Fruit fly (Drosophila melanogaster) whole organism, prepupa: ENCODE results near the gene CG15812.

Experiments
- CG10631 ChIP-seq: fragments of 200-800 bp; sonication (Bioruptor generic); optimal IDR thresholded peaks from 2 replicates; lab custom pipeline; 2016; ENCODE audit warnings: missing biosample characterization, missing genetic modification characterization
- CG10669 ChIP-seq: fragments of 200-800 bp; sonication (Bioruptor generic); optimal IDR thresholded peaks from 3 replicates; lab custom pipeline; 2018; ENCODE audit warnings: missing biosample characterization, mild to moderate bottlenecking, missing genetic modification characterization, moderate library complexity
- CG11294 ChIP-seq: fragments of 200-800 bp; sonication (Bioruptor generic); IDR thresholded peaks from 2 replicates; pipeline ENCODE4 v1.3.6; 2022; ENCODE audit warnings: missing biosample characterization, missing genetic modification characterization
- CG11902 ChIP-seq: fragments of 200-800 bp; sonication (Bioruptor generic); optimal IDR thresholded peaks from 3 replicates; lab custom pipeline; 2016; ENCODE audit warnings: missing biosample characterization, missing genetic modification characterization
- CG15336 ChIP-seq: fragments of 200-800 bp; sonication (Bioruptor generic); IDR thresholded peaks from 2 replicates; pipeline ENCODE4 v1.3.6; 2022; ENCODE audit warnings: missing biosample characterization, missing genetic modification characterization
- CG1621 ChIP-seq: fragments of 200-800 bp; sonication (Bioruptor generic); optimal IDR thresholded peaks from 3 replicates; lab custom pipeline; 2018; ENCODE audit warnings: missing biosample characterization, mild to moderate bottlenecking, missing genetic modification characterization
- CG3032 ChIP-seq: fragments of 200-800 bp; optimal IDR thresholded peaks from 2 replicates; lab custom pipeline; 2019; ENCODE audit warnings: missing biosample characterization, mild to moderate bottlenecking, missing genetic modification characterization, moderate library complexity
- CG32006 ChIP-seq: fragments of 200-800 bp; sonication (Bioruptor generic); optimal IDR thresholded peaks from 3 replicates; lab custom pipeline; 2017; ENCODE audit warnings: missing biosample characterization, mild to moderate bottlenecking, missing genetic modification characterization
- CG34406 ChIP-seq: fragments of 200-800 bp; sonication (Bioruptor generic); optimal IDR thresholded peaks from 3 replicates; lab custom pipeline; 2016; ENCODE audit warnings: missing biosample characterization, missing genetic modification characterization
- CG3919 ChIP-seq: fragments of 200-800 bp; sonication (Bioruptor generic); optimal IDR thresholded peaks from 3 replicates; lab custom pipeline; 2016; ENCODE audit warnings: missing biosample characterization, missing genetic modification characterization
- CG4318 ChIP-seq: fragments of 200-800 bp; sonication (Bioruptor generic); optimal IDR thresholded peaks from 3 replicates; lab custom pipeline; 2017; ENCODE audit warnings: missing biosample characterization, mild to moderate bottlenecking, missing genetic modification characterization
- CG6276 ChIP-seq: fragments of 200-800 bp; sonication (Bioruptor generic); optimal IDR thresholded peaks from 2 replicates; lab custom pipeline; 2017; ENCODE audit warnings: missing biosample characterization, mild to moderate bottlenecking, missing genetic modification characterization
- CG6792 ChIP-seq: fragments of 200-800 bp; sonication (Bioruptor generic); optimal IDR thresholded peaks from 3 replicates; lab custom pipeline; 2016; ENCODE audit warnings: missing biosample characterization, missing genetic modification characterization
- CG6808 ChIP-seq: fragments of 200-800 bp; sonication (Bioruptor generic); optimal IDR thresholded peaks from 3 replicates; lab custom pipeline; 2017; ENCODE audit warnings: missing biosample characterization, missing genetic modification characterization, mild to moderate bottlenecking, moderate library complexity, missing genetic modification reagents
- CG6854 ChIP-seq: fragments of 200-800 bp; sonication (Bioruptor generic); optimal IDR thresholded peaks from 2 replicates; lab custom pipeline; 2017; ENCODE audit warnings: missing biosample characterization, mild to moderate bottlenecking, missing genetic modification characterization
- CG8119 ChIP-seq: fragments of 200-800 bp; sonication (Bioruptor generic); IDR thresholded peaks from 3 replicates; pipeline ENCODE4 v1.3.6; 2022; ENCODE audit warnings: missing biosample characterization, missing genetic modification characterization
- CG8319 ChIP-seq: fragments of 200-800 bp; sonication (Bioruptor generic); optimal IDR thresholded peaks from 3 replicates; lab custom pipeline; 2016; ENCODE audit warnings: missing biosample characterization, missing genetic modification characterization
- CG8632 ChIP-seq: fragments of 200-800 bp; sonication (Bioruptor generic); optimal IDR thresholded peaks from 3 replicates; lab custom pipeline; 2016; ENCODE audit warnings: missing biosample characterization, missing genetic modification characterization
- Eip75B ChIP-seq: fragments of 200-800 bp; sonication (Bioruptor generic); optimal IDR thresholded peaks from 3 replicates; lab custom pipeline; 2016; ENCODE audit warnings: missing biosample characterization, missing genetic modification characterization
- Eip93F ChIP-seq: fragments of 200-800 bp; sonication (Bioruptor generic); optimal IDR thresholded peaks from 2 replicates; lab custom pipeline; 2016; ENCODE audit warnings: missing biosample characterization, mild to moderate bottlenecking, missing genetic modification characterization
- Ets21C ChIP-seq: fragments of 200-800 bp; sonication (Bioruptor generic); optimal IDR thresholded peaks from 3 replicates; lab custom pipeline; 2016; ENCODE audit warnings: missing biosample characterization, missing genetic modification characterization
- Hr39 ChIP-seq: fragments of 200-800 bp; sonication (Bioruptor generic); optimal IDR thresholded peaks from 2 replicates; lab custom pipeline; 2016; ENCODE audit warnings: missing biosample characterization, missing genetic modification characterization
- Hr4 ChIP-seq: fragments of 200-800 bp; sonication (Bioruptor generic); optimal IDR thresholded peaks from 3 replicates; lab custom pipeline; 2016; ENCODE audit warnings: missing biosample characterization, missing genetic modification characterization
- Lpt ChIP-seq: fragments of 200-800 bp; sonication (Bioruptor generic); optimal IDR thresholded peaks from 3 replicates; lab custom pipeline; 2016; ENCODE audit warnings: missing biosample characterization, missing genetic modification characterization
- Met ChIP-seq: fragments of 200-800 bp; sonication (Bioruptor generic); optimal IDR thresholded peaks from 3 replicates; lab custom pipeline; 2016; ENCODE audit warnings: missing biosample characterization, missing genetic modification characterization
- Sox14 ChIP-seq: fragments of 200-800 bp; sonication (Bioruptor generic); optimal IDR thresholded peaks from 3 replicates; lab custom pipeline; 2016; ENCODE audit warnings: missing biosample characterization, missing genetic modification characterization
- Sox15 ChIP-seq: fragments of 200-800 bp; sonication (Bioruptor generic); optimal IDR thresholded peaks from 3 replicates; lab custom pipeline; 2016; ENCODE audit warnings: missing biosample characterization, missing genetic modification characterization
- achi ChIP-seq: fragments of 200-800 bp; sonication (Bioruptor generic); optimal IDR thresholded peaks from 3 replicates; lab custom pipeline; 2016; ENCODE audit warnings: missing biosample characterization, missing genetic modification characterization
- acj6 ChIP-seq: fragments of 200-800 bp; sonication (Bioruptor generic); optimal IDR thresholded peaks from 3 replicates; lab custom pipeline; 2016; ENCODE audit warnings: missing biosample characterization, missing genetic modification characterization
- cyc ChIP-seq: fragments of 200-800 bp; sonication (Bioruptor generic); optimal IDR thresholded peaks from 3 replicates; lab custom pipeline; 2016; ENCODE audit warnings: missing biosample characterization, missing genetic modification characterization
- dac ChIP-seq: fragments of 200-800 bp; sonication (Bioruptor generic); optimal IDR thresholded peaks from 2 replicates; lab custom pipeline; 2017; ENCODE audit warnings: missing biosample characterization, mild to moderate bottlenecking, missing genetic modification characterization
- dsx ChIP-seq: fragments of 200-800 bp; optimal IDR thresholded peaks from 3 replicates; lab custom pipeline; 2019; ENCODE audit warnings: missing biosample characterization, mild to moderate bottlenecking, missing genetic modification characterization, moderate library complexity; ENCODE audit not compliant: poor library complexity, severe bottlenecking
- eg ChIP-seq: fragments of 200-800 bp; sonication (Bioruptor generic); IDR thresholded peaks from 3 replicates; pipeline ENCODE4 v1.3.6; 2022; ENCODE audit warnings: missing biosample characterization, missing genetic modification characterization
- esn ChIP-seq: fragments of 200-800 bp; sonication (Bioruptor generic); optimal IDR thresholded peaks from 2 replicates; lab custom pipeline; 2016; ENCODE audit warnings: missing biosample characterization, mild to moderate bottlenecking, missing genetic modification characterization, moderate library complexity
- fd59A ChIP-seq: fragments of 200-800 bp; sonication (Bioruptor generic); optimal IDR thresholded peaks from 2 replicates; lab custom pipeline; 2017; ENCODE audit warnings: missing biosample characterization, mild to moderate bottlenecking, missing genetic modification characterization, missing genetic modification reagents
- fd85E ChIP-seq: fragments of 200-800 bp; sonication (Bioruptor generic); optimal IDR thresholded peaks from 3 replicates; lab custom pipeline; 2016; ENCODE audit warnings: missing biosample characterization, missing genetic modification characterization
- fkh ChIP-seq: fragments of 200-800 bp; sonication (Bioruptor generic); optimal IDR thresholded peaks from 3 replicates; lab custom pipeline; 2017; ENCODE audit warnings: missing biosample characterization, mild to moderate bottlenecking, missing genetic modification characterization, moderate library complexity
- lz ChIP-seq: fragments of 200-800 bp; sonication (Bioruptor generic); optimal IDR thresholded peaks from 3 replicates; lab custom pipeline; 2016; ENCODE audit warnings: missing biosample characterization, missing genetic modification characterization
- net ChIP-seq: fragments of 200-800 bp; sonication (Bioruptor generic); optimal IDR thresholded peaks from 3 replicates; lab custom pipeline; 2016; ENCODE audit warnings: missing biosample characterization, missing genetic modification characterization
- pdm3 ChIP-seq: fragments of 200-800 bp; sonication (Bioruptor generic); optimal IDR thresholded peaks from 3 replicates; lab custom pipeline; 2016; ENCODE audit warnings: missing biosample characterization, missing genetic modification characterization
- salr ChIP-seq, 2 experiments: fragments of 200-800 bp; sonication (Bioruptor generic); optimal IDR thresholded peaks; 3 replicates each; lab custom pipeline; 2016 to 2018; ENCODE audit warnings: missing biosample characterization in 2 of 2, missing genetic modification characterization in 2 of 2, mild to moderate bottlenecking in 1 of 2
- spab ChIP-seq: fragments of 200-800 bp; sonication (Bioruptor generic); optimal IDR thresholded peaks from 2 replicates; lab custom pipeline; 2017; ENCODE audit warnings: missing biosample characterization, mild to moderate bottlenecking, missing genetic modification characterization, missing genetic modification reagents
- ss ChIP-seq, 2 experiments: fragments of 200-800 bp; sonication (Bioruptor generic); optimal IDR thresholded peaks; 2 replicates in 1 of 2; 3 replicates in 1 of 2; lab custom pipeline; 2017 to 2018; ENCODE audit warnings: mild to moderate bottlenecking in 2 of 2, missing biosample characterization in 2 of 2, missing genetic modification characterization in 2 of 2, moderate library complexity in 1 of 2
- svp ChIP-seq: fragments of 200-800 bp; sonication (Bioruptor generic); peaks from one replicate; lab custom pipeline; 2016; ENCODE audit warnings: missing biosample characterization, missing genetic modification characterization
- topi ChIP-seq: fragments of 200-800 bp; sonication (Bioruptor generic); optimal IDR thresholded peaks from 3 replicates; lab custom pipeline; 2016; ENCODE audit warnings: missing biosample characterization, missing genetic modification characterization
- vri ChIP-seq: fragments of 200-800 bp; sonication (Bioruptor generic); optimal IDR thresholded peaks from 3 replicates; lab custom pipeline; 2016; ENCODE audit warnings: missing biosample characterization, mild to moderate bottlenecking, missing genetic modification characterization

Gene CG15812

dm6 chr3L:3125649-3126130 lies 34.1 kb upstream of the CG15812 start (continued):
- TF ChIP-seq CG6808 (GFP tag; lab: Kevin White, UChicago) (no peak), CG32006 (GFP tag; lab: Kevin White, UChicago) (peak; percentile 47), dsx (peak; percentile 60), pdm3 (GFP tag; lab: Kevin White, UChicago) (peak; percentile 11), vri (GFP tag; lab: Kevin White, UChicago) (peak; percentile 28), fkh (GFP tag; lab: Kevin White, UChicago) (peak; percentile 34)

DNA sequence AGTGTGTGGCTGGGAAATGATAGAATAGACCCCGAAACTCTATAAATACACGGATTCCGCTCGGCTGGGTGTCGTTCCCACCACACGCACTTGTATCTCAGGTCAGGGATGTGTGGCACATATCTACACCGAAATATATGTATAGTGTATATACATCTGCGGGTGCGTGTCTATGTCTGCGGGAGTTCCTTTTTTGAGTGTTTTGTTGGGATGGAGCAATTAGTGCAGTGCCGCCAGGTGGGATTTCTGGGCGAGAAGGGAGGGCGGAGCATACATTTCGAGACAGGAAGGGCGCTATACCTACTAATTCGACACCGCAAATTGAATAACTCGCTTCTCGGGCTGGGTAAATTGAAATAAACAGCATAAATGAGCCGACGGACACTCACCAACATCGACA lies 33.3 kb upstream of the CG15812 start:
- TF ChIP-seq ss (GFP tag; optimal IDR thresholded peaks at IDR 0.05; lab: Kevin White, UChicago) (peak in 1 of 2 experiments; percentile 10), CG3032 (tag; lab: Kevin White, UChicago) (no peak), svp (GFP tag; lab: Kevin White, UChicago) (peak; percentile 44)
- TF ChIP-seq, all 60 proteins: peak for 2

DNA sequence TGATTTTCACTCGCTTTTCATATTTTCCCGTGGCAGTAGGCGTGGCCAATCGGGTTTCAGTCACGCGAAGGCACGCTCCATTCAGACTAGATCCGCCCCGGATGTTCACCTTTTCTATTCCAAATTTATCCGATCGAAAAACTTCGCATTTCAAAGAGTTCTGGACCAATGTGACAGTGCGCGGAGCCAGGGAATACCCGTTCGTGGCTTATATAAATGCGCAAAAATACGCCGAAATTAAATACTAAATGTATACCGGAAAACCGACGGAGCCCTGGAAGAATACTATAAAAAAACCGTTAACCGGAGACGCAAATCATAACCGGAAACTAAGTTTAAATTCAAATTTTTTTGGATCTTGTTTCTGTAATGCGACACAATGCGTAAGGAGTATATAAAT lies 32.2 kb upstream of the CG15812 start, which contains the start of gene promL:
Gene promL, minus strand, starts transcription at position 181 of the 400 bp plus-strand sequence.
- TF ChIP-seq achi (GFP tag; lab: Kevin White, UChicago) (no peak), svp (GFP tag; lab: Kevin White, UChicago) (no peak), CG8632 (GFP tag; lab: Kevin White, UChicago) (peak; percentile 19), Sox15 (GFP tag; lab: Kevin White, UChicago) (no peak), CG6854 (GFP tag; lab: Kevin White, UChicago) (peak; percentile 54), spab (GFP tag; lab: Kevin White, UChicago) (no peak), CG8119 (GFP tag; lab: Robert Waterston, UW) (0 out of 3 replicates have a peak, but pooled peaks have one; percentile 13), acj6 (GFP tag; lab: Kevin White, UChicago) (no peak), Hr4 (GFP tag; lab: Kevin White, UChicago) (no peak), pdm3 (GFP tag; lab: Kevin White, UChicago) (no peak), CG4318 (no peak), fd85E (GFP tag; lab: Kevin White, UChicago) (no peak), eg (GFP tag; lab: Robert Waterston, UW) (peak; percentile 62; the same call in 2 of the 3 replicates), CG34406 (no peak), CG10669 (GFP tag; lab: Kevin White, UChicago) (peak; percentile 6), dsx (peak; percentile 72), CG11902 (no peak), vri (GFP tag; lab: Kevin White, UChicago) (peak; percentile 30), dac (GFP tag; lab: Kevin White, UChicago) (peak; percentile 0), topi (peak; percentile 55), Met (peak; percentile 54), CG6792 (no peak), cyc (GFP tag; lab: Kevin White, UChicago) (peak; percentile 32), CG10631 (GFP tag; lab: Kevin White, UChicago) (no peak), Ets21C (GFP tag; lab: Kevin White, UChicago) (peak; percentile 19), fkh (GFP tag; lab: Kevin White, UChicago) (peak; percentile 38), CG3919 (GFP tag; lab: Kevin White, UChicago) (peak; percentile 38), CG6276 (GFP tag; lab: Kevin White, UChicago) (no peak), lz (peak; percentile 56), CG32006 (GFP tag; lab: Kevin White, UChicago) (no peak), fd59A (GFP tag; lab: Kevin White, UChicago) (no peak), Lpt (no peak), ss (GFP tag; optimal IDR thresholded peaks at IDR 0.05; lab: Kevin White, UChicago) (peak; percentile 44 to 49), Sox14 (GFP tag; lab: Kevin White, UChicago) (peak; percentile 78), CG1621 (tag; lab: Kevin White, UChicago) (peak; percentile 88), CG15336 (GFP tag; lab: Robert Waterston, UW) (peak; percentile 20; the same call in 1 of the 2 replicates), CG8319 (no peak), Eip93F (GFP tag; lab: Kevin White, UChicago) (no peak), net (peak; percentile 39), Eip75B (GFP tag; lab: Kevin White, UChicago) (peak; percentile 64), CG6808 (GFP tag; lab: Kevin White, UChicago) (peak; percentile 6), Hr39 (GFP tag; lab: Kevin White, UChicago) (peak; percentile 16), esn (GFP tag; lab: Kevin White, UChicago) (peak; percentile 65), salr (GFP tag; optimal IDR thresholded peaks at IDR 0.05; lab: Kevin White, UChicago) (peak in 1 of 2 experiments; percentile 8), CG11294 (GFP tag; lab: Robert Waterston, UW) (no peak)
